Worm (Caenorhabditis elegans) whole organism, young adult: ENCODE results near the gene M01E10.3.
A peak's percentile ranks its signal among the peaks of the same experiment; 100 is the strongest.

ENCODE experiments used
- D2030.7 ChIP-seq: fragments of 200-800 bp; sonication (Bioruptor generic); IDR thresholded peaks from 2 replicates; pipeline ENCODE4 v1.3.6; 2022; ENCODE audit warnings: missing genetic modification reagents, missing genetic modification characterization, missing compliant biosample characterization
- F39B2.1 ChIP-seq: fragments of 200-800 bp; sonication (Bioruptor generic); IDR thresholded peaks from 2 replicates; pipeline ENCODE4 v1.3.6; 2022; ENCODE audit warnings: missing genetic modification reagents, missing genetic modification characterization, missing compliant biosample characterization
- F55B11.4 ChIP-seq: sonication (generic microtip); optimal IDR thresholded peaks from 2 replicates; lab custom pipeline; 2016; ENCODE audit warnings: missing compliant biosample characterization, missing genetic modification characterization, borderline replicate concordance; ENCODE audit not compliant: insufficient read depth
- F57A8.1 ChIP-seq: fragments of 200-800 bp; sonication (Bioruptor generic); optimal IDR thresholded peaks from 2 replicates; lab custom pipeline; 2018; ENCODE audit warnings: mild to moderate bottlenecking, missing genetic modification characterization, moderate library complexity, missing compliant biosample characterization
- K11D2.4 ChIP-seq: fragments of 200-800 bp; sonication (Bioruptor generic); IDR thresholded peaks from 2 replicates; pipeline ENCODE4 v1.3.6; 2022; ENCODE audit warnings: missing genetic modification reagents, missing genetic modification characterization, missing compliant biosample characterization
- K12H6.12 ChIP-seq: fragments of 200-800 bp; sonication (Bioruptor generic); optimal IDR thresholded peaks from 2 replicates; lab custom pipeline; 2018; ENCODE audit warnings: mild to moderate bottlenecking, missing genetic modification characterization, missing compliant biosample characterization
- Y53G8AR.9 ChIP-seq: fragments of 200-800 bp; sonication (Bioruptor generic); conservative IDR thresholded peaks from 2 replicates; pipeline ENCODE4 v1.3.6; 2022; ENCODE audit warnings: missing genetic modification reagents, missing genetic modification characterization, missing compliant biosample characterization
- Y56A3A.18 ChIP-seq: fragments of 200-800 bp; sonication (Bioruptor generic); IDR thresholded peaks from 2 replicates; pipeline ENCODE4 v1.3.6; 2022; ENCODE audit warnings: missing genetic modification reagents, missing genetic modification characterization, missing compliant biosample characterization
- Y95B8A.8 ChIP-seq: fragments of 200-800 bp; sonication (Bioruptor generic); IDR thresholded peaks from 2 replicates; pipeline ENCODE4 v1.3.6; 2022; ENCODE audit warnings: missing genetic modification reagents, missing genetic modification characterization, missing compliant biosample characterization
- atf-7 ChIP-seq: sonication (generic microtip); optimal IDR thresholded peaks from 2 replicates; lab custom pipeline; 2017; ENCODE audit warnings: mild to moderate bottlenecking, missing genetic modification characterization, missing compliant biosample characterization
- athp-1 ChIP-seq: sonication (generic microtip); optimal IDR thresholded peaks from 2 replicates; lab custom pipeline; 2017; ENCODE audit warnings: mild to moderate bottlenecking, missing genetic modification characterization, missing compliant biosample characterization
- attf-5 ChIP-seq: fragments of 200-800 bp; sonication (Bioruptor generic); optimal IDR thresholded peaks from 2 replicates; lab custom pipeline; 2018; ENCODE audit warnings: mild to moderate bottlenecking, missing genetic modification characterization, missing compliant biosample characterization
- bed-2 ChIP-seq: fragments of 200-800 bp; sonication (Bioruptor generic); IDR thresholded peaks from 2 replicates; pipeline ENCODE4 v1.3.6; 2022; ENCODE audit warnings: missing genetic modification reagents, missing genetic modification characterization, missing compliant biosample characterization
- cebp-2 ChIP-seq: fragments of 200-800 bp; sonication (Bioruptor generic); IDR thresholded peaks from 2 replicates; pipeline ENCODE4 v1.3.6; 2022; ENCODE audit warnings: missing genetic modification characterization, missing compliant biosample characterization
- ceh-100 ChIP-seq: fragments of 200-800 bp; sonication (Bioruptor generic); IDR thresholded peaks from 2 replicates; pipeline ENCODE4 v1.3.6; 2022; ENCODE audit warnings: missing genetic modification reagents, missing genetic modification characterization, missing compliant biosample characterization
- ceh-58 ChIP-seq: fragments of 200-800 bp; sonication (Bioruptor generic); IDR thresholded peaks from 2 replicates; pipeline ENCODE4 v1.3.6; 2022; ENCODE audit warnings: missing genetic modification characterization, missing compliant biosample characterization
- ceh-91 ChIP-seq: fragments of 200-800 bp; sonication (Bioruptor generic); IDR thresholded peaks from 2 replicates; pipeline ENCODE4 v1.3.6; 2022; ENCODE audit warnings: missing genetic modification reagents, missing genetic modification characterization, missing compliant biosample characterization
- die-1 ChIP-seq: sonication (generic microtip); optimal IDR thresholded peaks from 2 replicates; lab custom pipeline; 2016; ENCODE audit warnings: missing genotype, mild to moderate bottlenecking, missing genetic modification characterization, missing compliant biosample characterization
- dox-1 ChIP-seq: fragments of 200-800 bp; sonication (Bioruptor generic); IDR thresholded peaks from 2 replicates; pipeline ENCODE4 v1.3.6; 2022; ENCODE audit warnings: missing genetic modification reagents, missing genetic modification characterization, missing compliant biosample characterization
- dpff-1 ChIP-seq: sonication (generic microtip); optimal IDR thresholded peaks from 2 replicates; lab custom pipeline; 2017; ENCODE audit warnings: mild to moderate bottlenecking, missing genetic modification characterization, missing compliant biosample characterization
- egl-18 ChIP-seq: fragments of 200-800 bp; sonication (Bioruptor generic); IDR thresholded peaks from 2 replicates; pipeline ENCODE4 v1.3.6; 2022; ENCODE audit warnings: missing genetic modification reagents, missing genetic modification characterization, missing compliant biosample characterization
- egrh-3 ChIP-seq: fragments of 200-800 bp; sonication (Bioruptor generic); IDR thresholded peaks from 2 replicates; pipeline ENCODE4 v1.3.6; 2022; ENCODE audit warnings: missing genetic modification reagents, missing genetic modification characterization, missing compliant biosample characterization
- fkh-3 ChIP-seq: sonication (generic microtip); optimal IDR thresholded peaks from 2 replicates; lab custom pipeline; 2016; ENCODE audit warnings: mild to moderate bottlenecking, missing genetic modification characterization, missing compliant biosample characterization
- gei-17 ChIP-seq: fragments of 200-800 bp; sonication (Bioruptor generic); optimal IDR thresholded peaks from 2 replicates; lab custom pipeline; 2018; ENCODE audit warnings: mild to moderate bottlenecking, missing genetic modification characterization, missing compliant biosample characterization
- him-1 ChIP-seq: sonication (generic microtip); optimal IDR thresholded peaks from 2 replicates; lab custom pipeline; 2016; ENCODE audit warnings: missing genotype, missing genetic modification reagents, missing genetic modification characterization, missing compliant biosample characterization
- hlh-12 ChIP-seq: sonication (generic microtip); optimal IDR thresholded peaks from 2 replicates; lab custom pipeline; 2016; ENCODE audit warnings: missing genetic modification characterization, missing compliant biosample characterization
- hmg-1.2 ChIP-seq: fragments of 200-800 bp; sonication (Bioruptor generic); IDR thresholded peaks from 2 replicates; pipeline ENCODE4 v1.3.6; 2022; ENCODE audit warnings: missing genetic modification reagents, missing genetic modification characterization, missing compliant biosample characterization
- hmg-20 ChIP-seq: fragments of 200-800 bp; sonication (Bioruptor generic); IDR thresholded peaks from 2 replicates; pipeline ENCODE4 v1.3.6; 2022; ENCODE audit warnings: missing genetic modification reagents, missing genetic modification characterization, missing compliant biosample characterization
- hsf-1 ChIP-seq: fragments of 200-800 bp; sonication (Bioruptor generic); IDR thresholded peaks from 2 replicates; pipeline ENCODE4 v1.3.6; 2022; ENCODE audit warnings: missing genetic modification reagents, missing genetic modification characterization, missing compliant biosample characterization
- let-607 ChIP-seq, 2 experiments: fragments of 200-800 bp in 1 of 2; sonication (Bioruptor generic) in 1 of 2; sonication (generic microtip) in 1 of 2; optimal IDR thresholded peaks; 2 replicates each; lab custom pipeline; 2016 to 2018; ENCODE audit warnings: mild to moderate bottlenecking in 2 of 2, missing compliant biosample characterization in 2 of 2, missing genetic modification characterization in 2 of 2, moderate library complexity in 2 of 2, missing genotype in 1 of 2
- lin-26 ChIP-seq: fragments of 200-800 bp; sonication (Bioruptor generic); IDR thresholded peaks from 2 replicates; pipeline ENCODE4 v1.3.6; 2022; ENCODE audit warnings: missing genetic modification reagents, missing genetic modification characterization, missing compliant biosample characterization
- lin-35 ChIP-seq, 3 experiments: fragments of 150-350 bp in 2 of 3; sonication (generic microtip) in 1 of 3; optimal IDR thresholded peaks; 2 replicates each; lab custom pipeline; 2014 to 2018; ENCODE audit warnings: missing biosample characterization in 3 of 3, missing genetic modification characterization in 3 of 3, missing genetic modification reagents in 3 of 3
- lin-40 ChIP-seq: sonication (generic microtip); optimal IDR thresholded peaks from 2 replicates; lab custom pipeline; 2016; ENCODE audit warnings: missing genetic modification characterization, mild to moderate bottlenecking, missing compliant biosample characterization, missing genotype, missing genetic modification reagents
- lin-54 ChIP-seq: fragments of 200-800 bp; sonication (Bioruptor generic); optimal IDR thresholded peaks from 2 replicates; lab custom pipeline; 2018; ENCODE audit warnings: mild to moderate bottlenecking, missing genetic modification characterization, missing compliant biosample characterization
- lsl-1 ChIP-seq: fragments of 200-800 bp; sonication (Bioruptor generic); optimal IDR thresholded peaks from 2 replicates; lab custom pipeline; 2018; ENCODE audit warnings: mild to moderate bottlenecking, missing genetic modification characterization, moderate library complexity, missing compliant biosample characterization
- lsy-27 ChIP-seq: sonication (generic microtip); optimal IDR thresholded peaks from 2 replicates; lab custom pipeline; 2017; ENCODE audit warnings: missing genetic modification characterization, mild to moderate bottlenecking, missing compliant biosample characterization, antibody characterized with exemption, missing genotype, borderline replicate concordance; ENCODE audit not compliant: insufficient read depth
- nfyb-1 ChIP-seq: fragments of 200-800 bp; sonication (Bioruptor generic); IDR thresholded peaks from 2 replicates; pipeline ENCODE4 v1.3.6; 2022; ENCODE audit warnings: missing genetic modification reagents, missing genetic modification characterization, missing compliant biosample characterization
- nhr-120 ChIP-seq: fragments of 200-800 bp; sonication (Bioruptor generic); IDR thresholded peaks from 2 replicates; pipeline ENCODE4 v1.3.6; 2022; ENCODE audit warnings: missing genetic modification characterization, missing compliant biosample characterization
- nhr-80 ChIP-seq: sonication (generic microtip); optimal IDR thresholded peaks from 2 replicates; lab custom pipeline; 2016; ENCODE audit warnings: missing genetic modification characterization, missing compliant biosample characterization
- pbrm-1 ChIP-seq: fragments of 200-800 bp; sonication (Bioruptor generic); IDR thresholded peaks from 2 replicates; pipeline ENCODE4 v1.3.6; 2022; ENCODE audit warnings: missing genetic modification reagents, missing genetic modification characterization, missing compliant biosample characterization
- repo-1 ChIP-seq: sonication (generic microtip); optimal IDR thresholded peaks from 2 replicates; lab custom pipeline; 2017; ENCODE audit warnings: mild to moderate bottlenecking, missing genetic modification characterization, missing compliant biosample characterization
- sdz-38 ChIP-seq: sonication (generic microtip); optimal IDR thresholded peaks from 2 replicates; lab custom pipeline; 2016; ENCODE audit warnings: missing genotype, missing genetic modification characterization, missing compliant biosample characterization
- sea-2 ChIP-seq: fragments of 200-800 bp; sonication (Bioruptor generic); IDR thresholded peaks from 2 replicates; pipeline ENCODE4 v1.3.6; 2022; ENCODE audit warnings: missing genetic modification characterization, missing compliant biosample characterization
- sptf-2 ChIP-seq: fragments of 200-800 bp; sonication (Bioruptor generic); optimal IDR thresholded peaks from 2 replicates; lab custom pipeline; 2018; ENCODE audit warnings: mild to moderate bottlenecking, missing genetic modification characterization, missing compliant biosample characterization
- tlf-1 ChIP-seq: fragments of 200-800 bp; sonication (Bioruptor generic); optimal IDR thresholded peaks from 2 replicates; lab custom pipeline; 2018; ENCODE audit warnings: mild to moderate bottlenecking, missing genetic modification characterization, missing compliant biosample characterization
- unc-130 ChIP-seq: sonication (generic microtip); optimal IDR thresholded peaks from 2 replicates; lab custom pipeline; 2016; ENCODE audit warnings: missing genetic modification reagents, missing genetic modification characterization, missing compliant biosample characterization
- unc-62 ChIP-seq: fragments of 150-350 bp; optimal IDR thresholded peaks from 2 replicates; lab custom pipeline; 2014; ENCODE audit warnings: missing biosample characterization, missing genetic modification reagents, missing genetic modification characterization
- zim-3 ChIP-seq: sonication (generic microtip); optimal IDR thresholded peaks from 2 replicates; lab custom pipeline; 2017; ENCODE audit warnings: mild to moderate bottlenecking, missing genetic modification characterization, moderate library complexity, missing compliant biosample characterization
- ztf-22 ChIP-seq: fragments of 200-800 bp; sonication (Bioruptor generic); optimal IDR thresholded peaks from 2 replicates; lab custom pipeline; 2018; ENCODE audit warnings: mild to moderate bottlenecking, missing genetic modification characterization, moderate library complexity, missing compliant biosample characterization
- ztf-25 ChIP-seq: fragments of 200-800 bp; sonication (Bioruptor generic); IDR thresholded peaks from 2 replicates; pipeline ENCODE4 v1.3.6; 2022; ENCODE audit warnings: missing genetic modification reagents, missing genetic modification characterization, missing compliant biosample characterization

The M01E10.3 gene

DNA sequence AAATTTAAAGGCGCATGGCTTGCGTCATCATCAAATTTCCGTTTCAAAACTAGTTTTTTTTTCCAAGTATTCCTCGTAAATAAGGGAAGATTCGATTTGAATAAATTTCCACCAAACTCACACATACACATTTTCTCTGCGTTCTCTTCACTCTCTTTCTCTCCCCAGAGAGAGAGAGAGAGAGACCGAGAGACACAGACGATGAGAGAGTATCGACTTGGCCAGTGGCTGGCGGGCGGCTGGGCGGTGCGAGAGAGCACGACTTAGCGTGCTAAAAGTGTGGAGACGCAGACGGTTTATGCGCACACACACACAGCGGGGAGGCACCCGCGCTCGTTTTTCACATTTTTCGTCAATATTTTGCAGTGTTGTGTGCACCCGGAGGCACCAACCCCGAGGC lies 46.9 kb upstream of the M01E10.3 start (continued):
- peak; percentile 86 for TF ChIP-seq nfyb-1 (GFP tag; lab: Robert Waterston, UW)
- TF ChIP-seq F57A8.1 (GFP tag; lab: Kevin White, UChicago), result no peak
- no peak for TF ChIP-seq let-607 (tag; optimal IDR thresholded peaks at IDR 0.05; lab: Kevin White, UChicago)
- TF ChIP-seq lin-40 (tag; lab: Kevin White, UChicago), result peak; percentile 63
- no peak; the same call in 1 of the 2 replicates for TF ChIP-seq egrh-3
- TF ChIP-seq fkh-3 (tag; lab: Kevin White, UChicago), result no peak
- no peak for TF ChIP-seq Y53G8AR.9 (GFP tag; lab: Robert Waterston, UW)
- no peak for TF ChIP-seq repo-1 (tag; lab: Kevin White, UChicago)
- TF ChIP-seq D2030.7 (GFP tag; lab: Robert Waterston, UW), result no peak
- TF ChIP-seq zim-3 (tag; lab: Kevin White, UChicago), result no peak
- TF ChIP-seq him-1 (tag; lab: Kevin White, UChicago), result no peak
- TF ChIP-seq nhr-80 (tag; lab: Kevin White, UChicago), result peak; percentile 7
- no peak for TF ChIP-seq Y56A3A.18 (GFP tag; lab: Robert Waterston, UW)
- peak; percentile 16 for TF ChIP-seq atf-7
- TF ChIP-seq unc-130 (GFP tag; lab: Kevin White, UChicago), result no peak
- peak; percentile 31 for TF ChIP-seq K12H6.12 (tag; lab: Kevin White, UChicago)
- no peak for TF ChIP-seq F39B2.1
- no peak for TF ChIP-seq lsl-1 (GFP tag; lab: Kevin White, UChicago)
- no peak for TF ChIP-seq Y95B8A.8 (GFP tag; lab: Robert Waterston, UW)
- peak; percentile 57 for TF ChIP-seq K11D2.4 (GFP tag; lab: Robert Waterston, UW)
- TF ChIP-seq sptf-2 (GFP tag; lab: Kevin White, UChicago), result no peak
- no peak for TF ChIP-seq ztf-22
- no peak for TF ChIP-seq hmg-20 (GFP tag; lab: Robert Waterston, UW)
- no peak for TF ChIP-seq ceh-58 (GFP tag; lab: Robert Waterston, UW)
- peak in 1 of 3 experiments; percentile 15 for TF ChIP-seq lin-35 (GFP tag; optimal IDR thresholded peaks at IDR 0.05; lab: Kevin White, UChicago)
- TF ChIP-seq pbrm-1 (GFP tag; lab: Robert Waterston, UW), result peak; percentile 56; the same call in 1 of the 2 replicates
- TF ChIP-seq F55B11.4, result no peak
- no peak for TF ChIP-seq hlh-12
- TF ChIP-seq die-1 (tag; lab: Kevin White, UChicago), result no peak
- TF ChIP-seq ceh-100 (GFP tag; lab: Robert Waterston, UW), result no peak
- no peak for TF ChIP-seq unc-62 (GFP tag; lab: Kevin White, UChicago)
- peak; percentile 47; the same call in 1 of the 2 replicates for TF ChIP-seq dox-1
- TF ChIP-seq lin-54 (GFP tag; lab: Kevin White, UChicago), result peak; percentile 2
- TF ChIP-seq sdz-38, result no peak
- TF ChIP-seq hmg-1.2 (GFP tag; lab: Robert Waterston, UW), result peak; percentile 97
- TF ChIP-seq hsf-1 (GFP tag; lab: Robert Waterston, UW), result no peak
- TF ChIP-seq dpff-1 (tag; lab: Kevin White, UChicago), result no peak
- peak; percentile 80 for TF ChIP-seq attf-5
- no peak for TF ChIP-seq cebp-2 (GFP tag; lab: Robert Waterston, UW)
- no peak for TF ChIP-seq ceh-91 (GFP tag; lab: Robert Waterston, UW)
- no peak for TF ChIP-seq athp-1 (tag; lab: Kevin White, UChicago)
- TF ChIP-seq egl-18 (GFP tag; lab: Robert Waterston, UW), result no peak
- TF ChIP-seq ztf-25 (GFP tag; lab: Robert Waterston, UW), result no peak
- no peak for TF ChIP-seq gei-17
- no peak for TF ChIP-seq tlf-1
- TF ChIP-seq lin-26 (GFP tag; lab: Robert Waterston, UW), result no peak
- no peak for TF ChIP-seq lsy-27
- TF ChIP-seq sea-2, result no peak
- TF ChIP-seq nhr-120, result no peak
- TF ChIP-seq bed-2 (GFP tag; lab: Robert Waterston, UW), result 0 out of 2 replicates have a peak, but pooled peaks have one; percentile 36
